Fruit fly (Drosophila melanogaster): ENCODE data around the gene Ets65A.

DNA sequence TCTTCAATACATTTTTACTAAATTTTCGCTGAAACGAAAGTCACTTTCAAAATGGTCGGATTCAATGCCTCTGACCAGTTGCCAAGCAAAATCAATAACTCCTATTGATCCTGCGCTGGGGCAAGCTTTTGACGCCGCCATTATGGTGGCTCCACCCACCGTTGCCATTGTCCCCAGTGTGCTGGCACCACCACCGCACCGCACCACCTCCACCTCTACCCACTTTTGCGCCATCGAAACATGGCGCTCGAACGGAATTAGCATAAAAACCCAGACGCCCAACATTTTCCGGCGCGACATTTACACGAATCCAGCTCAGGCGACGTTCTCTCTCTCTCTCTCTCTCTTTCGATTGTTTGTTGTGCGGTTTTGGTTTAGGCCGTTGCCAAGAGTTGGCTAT, 19.5 kb downstream of the Ets65A start:
- TF ChIP-seq CG8478 (optimal IDR thresholded peaks at IDR 0.05) = no peak
- no peak for TF ChIP-seq psq (optimal IDR thresholded peaks at IDR 0.05)
- no peak for TF ChIP-seq usp (GFP tag; optimal IDR thresholded peaks at IDR 0.05)
- TF ChIP-seq Dll (optimal IDR thresholded peaks at IDR 0.05) = no peak
- TF ChIP-seq pan (optimal IDR thresholded peaks at IDR 0.05) = no peak
- TF ChIP-seq EcR (GFP tag; optimal IDR thresholded peaks at IDR 0.05) = no peak
